Worm (Caenorhabditis elegans) whole organism, midembryonic: ENCODE results near the gene srx-84.

Experiments
- T22C8.4 ChIP-seq: fragments of 200-800 bp; sonication (Bioruptor generic); IDR thresholded peaks from 2 replicates; pipeline ENCODE4 v1.3.6; 2022; ENCODE audit warnings: missing genetic modification characterization, missing compliant biosample characterization
- cog-1 ChIP-seq: sonication (generic microtip); optimal IDR thresholded peaks from 2 replicates; lab custom pipeline; 2016; ENCODE audit warnings: missing genetic modification characterization, missing compliant biosample characterization
- flt-1 ChIP-seq: fragments of 200-800 bp; sonication (Bioruptor generic); IDR thresholded peaks from 2 replicates; pipeline ENCODE4 v1.3.6; 2022; ENCODE audit warnings: missing genetic modification characterization, missing compliant biosample characterization
- klf-2 ChIP-seq: fragments of 200-800 bp; sonication (Bioruptor generic); conservative IDR thresholded peaks from 2 replicates; pipeline ENCODE4 v1.3.6; 2022; ENCODE audit warnings: missing genetic modification reagents, missing genetic modification characterization, missing compliant biosample characterization
- med-1 ChIP-seq: sonication (generic microtip); optimal IDR thresholded peaks from 2 replicates; lab custom pipeline; 2017; ENCODE audit warnings: missing genetic modification characterization, mild to moderate bottlenecking, missing compliant biosample characterization, antibody characterized with exemption, missing genetic modification reagents; ENCODE audit not compliant: insufficient read depth
- ref-1 ChIP-seq: fragments of 200-800 bp; sonication (Bioruptor generic); conservative IDR thresholded peaks from 2 replicates; pipeline ENCODE4 v1.3.6; 2022; ENCODE audit warnings: missing genetic modification reagents, missing genetic modification characterization, missing compliant biosample characterization
- tab-1 ChIP-seq: fragments of 200-800 bp; sonication (Bioruptor generic); IDR thresholded peaks from 2 replicates; pipeline ENCODE4 v1.3.6; 2022; ENCODE audit warnings: missing genetic modification characterization, missing compliant biosample characterization
- ztf-23 ChIP-seq: fragments of 200-800 bp; sonication (Bioruptor generic); IDR thresholded peaks from 2 replicates; pipeline ENCODE4 v1.3.6; 2022; ENCODE audit warnings: missing genetic modification reagents, missing genetic modification characterization, missing compliant biosample characterization
- ztf-29 ChIP-seq: fragments of 200-800 bp; sonication (Bioruptor generic); IDR thresholded peaks from 2 replicates; pipeline ENCODE4 v1.3.6; 2022; ENCODE audit warnings: missing genetic modification reagents, missing genetic modification characterization, missing compliant biosample characterization

Gene srx-84

ce11 chrV:11598807-11599206, at the start of gene srx-84:
Gene srx-84 (plus strand): TSS chrV:11599107.
- TF ChIP-seq cog-1 (no peak), ztf-29 (GFP tag; lab: Robert Waterston, UW) (no peak), flt-1 (GFP tag; lab: Robert Waterston, UW) (no peak), ref-1 (GFP tag; lab: Robert Waterston, UW) (no peak), med-1 (GFP tag; lab: Kevin White, UChicago) (no peak), klf-2 (GFP tag; lab: Robert Waterston, UW) (no peak), tab-1 (GFP tag; lab: Robert Waterston, UW) (no peak), ztf-23 (GFP tag; lab: Robert Waterston, UW) (no peak), T22C8.4 (GFP tag; lab: Robert Waterston, UW) (no peak)

ce11 chrV:11552379-11552778, 46.5 kb upstream of the srx-84 start, which contains the start of gene srx-85:
Gene srx-85 (plus strand): TSS chrV:11552679.
- no peak for TF ChIP-seq flt-1 (GFP tag; lab: Robert Waterston, UW)
- TF ChIP-seq cog-1: no peak
- no peak for TF ChIP-seq ztf-29 (GFP tag; lab: Robert Waterston, UW)
- TF ChIP-seq med-1 (GFP tag; lab: Kevin White, UChicago): no peak
- no peak for TF ChIP-seq tab-1 (GFP tag; lab: Robert Waterston, UW)
- TF ChIP-seq ref-1 (GFP tag; lab: Robert Waterston, UW): no peak
- no peak for TF ChIP-seq ztf-23 (GFP tag; lab: Robert Waterston, UW)
- no peak for TF ChIP-seq T22C8.4 (GFP tag; lab: Robert Waterston, UW)
- no peak for TF ChIP-seq klf-2 (GFP tag; lab: Robert Waterston, UW)

- TF ChIP-seq klf-2 (GFP tag; lab: Robert Waterston, UW): no peak
- TF ChIP-seq ztf-29 (GFP tag; lab: Robert Waterston, UW): no peak
- no peak for TF ChIP-seq T22C8.4 (GFP tag; lab: Robert Waterston, UW)
- no peak for TF ChIP-seq med-1 (GFP tag; lab: Kevin White, UChicago)
- TF ChIP-seq ztf-23 (GFP tag; lab: Robert Waterston, UW): no peak
- no peak for TF ChIP-seq ref-1 (GFP tag; lab: Robert Waterston, UW)
- no peak for TF ChIP-seq cog-1
- no peak for TF ChIP-seq flt-1 (GFP tag; lab: Robert Waterston, UW)
- TF ChIP-seq tab-1 (GFP tag; lab: Robert Waterston, UW): no peak
These were observed 44.6 kb upstream of the srx-84 start, which contains the start of gene duo-1 for ce11 chrV:11554260-11554659. Gene duo-1 (plus strand): TSS chrV:11554630.

- TF ChIP-seq ztf-29 (GFP tag; lab: Robert Waterston, UW) (no peak), ref-1 (GFP tag; lab: Robert Waterston, UW) (no peak), T22C8.4 (GFP tag; lab: Robert Waterston, UW) (no peak), ztf-23 (GFP tag; lab: Robert Waterston, UW) (no peak), flt-1 (GFP tag; lab: Robert Waterston, UW) (no peak), tab-1 (GFP tag; lab: Robert Waterston, UW) (no peak)
These were observed 36.3 kb upstream of the srx-84 start, which contains the start of gene srx-86 for ce11 chrV:11562643-11563042. Gene srx-86 (plus strand): TSS chrV:11562943.

- TF ChIP-seq ztf-23 (GFP tag; lab: Robert Waterston, UW): no peak
- no peak for TF ChIP-seq klf-2 (GFP tag; lab: Robert Waterston, UW)
- no peak for TF ChIP-seq med-1 (GFP tag; lab: Kevin White, UChicago)
These were observed 34.3 kb upstream of the srx-84 start, which contains the start of gene srx-87 for ce11 chrV:11564573-11564972. Gene srx-87 (plus strand): TSS chrV:11564873.

- TF ChIP-seq med-1 (GFP tag; lab: Kevin White, UChicago) (no peak), flt-1 (GFP tag; lab: Robert Waterston, UW) (no peak), tab-1 (GFP tag; lab: Robert Waterston, UW) (no peak), ref-1 (GFP tag; lab: Robert Waterston, UW) (no peak), cog-1 (no peak), klf-2 (GFP tag; lab: Robert Waterston, UW) (no peak), T22C8.4 (GFP tag; lab: Robert Waterston, UW) (no peak), ztf-23 (GFP tag; lab: Robert Waterston, UW) (no peak), ztf-29 (GFP tag; lab: Robert Waterston, UW) (no peak)
These were observed 28.7 kb upstream of the srx-84 start, which contains the start of the genes nhr-101 and pms-2 for ce11 chrV:11570169-11570651. Gene nhr-101 (plus strand): TSS chrV:11570476. Gene pms-2 (minus strand): TSS chrV:11570601.

ce11 chrV:11572803-11573490, 26.0 kb upstream of the srx-84 start, which contains the start of the genes H12C20.7 and nhr-68:
Gene H12C20.7 (minus strand): TSS chrV:11572990.
Gene nhr-68 (plus strand): TSS chrV:11573440.
- no peak for TF ChIP-seq T22C8.4 (GFP tag; lab: Robert Waterston, UW)
- TF ChIP-seq med-1 (GFP tag; lab: Kevin White, UChicago): no peak
- TF ChIP-seq ztf-23 (GFP tag; lab: Robert Waterston, UW): no peak
- TF ChIP-seq cog-1: no peak
- no peak for TF ChIP-seq tab-1 (GFP tag; lab: Robert Waterston, UW)
- no peak for TF ChIP-seq ref-1 (GFP tag; lab: Robert Waterston, UW)
- no peak for TF ChIP-seq flt-1 (GFP tag; lab: Robert Waterston, UW)
- TF ChIP-seq ztf-29 (GFP tag; lab: Robert Waterston, UW): no peak
- TF ChIP-seq klf-2 (GFP tag; lab: Robert Waterston, UW): no peak

ce11 chrV:11574563-11574962, 24.3 kb upstream of the srx-84 start:
- TF ChIP-seq med-1 (GFP tag; lab: Kevin White, UChicago) (no peak), ztf-29 (GFP tag; lab: Robert Waterston, UW) (no peak), tab-1 (GFP tag; lab: Robert Waterston, UW) (no peak), flt-1 (GFP tag; lab: Robert Waterston, UW) (no peak), klf-2 (GFP tag; lab: Robert Waterston, UW) (no peak), ref-1 (GFP tag; lab: Robert Waterston, UW) (no peak), T22C8.4 (GFP tag; lab: Robert Waterston, UW) (no peak), ztf-23 (GFP tag; lab: Robert Waterston, UW) (no peak), cog-1 (no peak)
